Fruit fly (Drosophila melanogaster) whole organism, wandering third instar larva: ENCODE results near the gene CG6695.
A peak's percentile ranks its signal among the peaks of the same experiment; 100 is the strongest.

Experiments used
- Abd-B ChIP-seq: fragments of >200 bp; optimal IDR thresholded peaks from 2 replicates; lab custom pipeline; 2017; ENCODE audit warnings: missing biosample characterization, missing genetic modification characterization
- CG32264 ChIP-seq: fragments of 200-800 bp; sonication (Bioruptor generic); optimal IDR thresholded peaks from 2 replicates; lab custom pipeline; 2016; ENCODE audit warnings: missing biosample characterization, missing genetic modification characterization
- CrebA ChIP-seq: fragments of 200-800 bp; sonication (Bioruptor generic); optimal IDR thresholded peaks from 2 replicates; lab custom pipeline; 2016; ENCODE audit warnings: missing biosample characterization, mild to moderate bottlenecking, missing genetic modification characterization, borderline replicate concordance
- Dfd ChIP-seq: fragments of >200 bp; optimal IDR thresholded peaks from 2 replicates; lab custom pipeline; 2017; ENCODE audit warnings: missing biosample characterization, missing genetic modification characterization
- Dif ChIP-seq: fragments of 200-275, 200-300 bp; sonication (Bioruptor generic); optimal IDR thresholded peaks from 2 replicates; lab custom pipeline; 2018; ENCODE audit warnings: missing biosample characterization, missing genetic modification characterization; ENCODE audit not compliant: partially characterized antibody
- HLH106 ChIP-seq: fragments of 200-800 bp; optimal IDR thresholded peaks from 3 replicates; lab custom pipeline; 2019; ENCODE audit warnings: missing biosample characterization, mild to moderate bottlenecking, missing genetic modification characterization, moderate library complexity
- Hnf4 ChIP-seq: fragments of 200-800 bp; sonication (Bioruptor generic); optimal IDR thresholded peaks from 2 replicates; lab custom pipeline; 2016; ENCODE audit warnings: missing biosample characterization, mild to moderate bottlenecking, missing genetic modification characterization
- Hr78 ChIP-seq: fragments of >200 bp; optimal IDR thresholded peaks from 2 replicates; lab custom pipeline; 2017; ENCODE audit warnings: missing biosample characterization, missing genetic modification characterization
- Hr83 ChIP-seq: fragments of 200-300 bp; sonication (Bioruptor generic); optimal IDR thresholded peaks from 2 replicates; lab custom pipeline; 2016; ENCODE audit warnings: missing biosample characterization, mild to moderate bottlenecking, missing genetic modification characterization, moderate library complexity; ENCODE audit not compliant: poor library complexity, severe bottlenecking
- Jra ChIP-seq: sonication (Bioruptor generic); optimal IDR thresholded peaks from 2 replicates; lab custom pipeline; 2016; ENCODE audit warnings: missing biosample characterization, missing genetic modification characterization
- Mio ChIP-seq: sonication (Bioruptor generic); optimal IDR thresholded peaks from 2 replicates; lab custom pipeline; 2016; ENCODE audit warnings: missing biosample characterization, missing genetic modification characterization
- Myc ChIP-seq: fragments of >200 bp; optimal IDR thresholded peaks from 2 replicates; lab custom pipeline; 2017
- Rel ChIP-seq, 2 experiments: fragments of 200-800 bp; sonication (Bioruptor generic) in 1 of 2; optimal IDR thresholded peaks; 2 replicates in 1 of 2; 3 replicates in 1 of 2; lab custom pipeline; 2016 to 2019; ENCODE audit warnings: mild to moderate bottlenecking in 2 of 2, missing biosample characterization in 2 of 2, missing genetic modification characterization in 2 of 2, moderate library complexity in 1 of 2
- Sp1 ChIP-seq: fragments of 200-800 bp; sonication (Bioruptor generic); optimal IDR thresholded peaks from 3 replicates; lab custom pipeline; 2019; ENCODE audit warnings: missing biosample characterization, mild to moderate bottlenecking, missing genetic modification characterization, moderate library complexity
- Vsx2 ChIP-seq: fragments of 200-300, 225-300 bp; sonication (Bioruptor generic); optimal IDR thresholded peaks from 2 replicates; lab custom pipeline; 2018; ENCODE audit warnings: missing biosample characterization, missing genetic modification characterization; ENCODE audit not compliant: partially characterized antibody
- br ChIP-seq: fragments of 200-800 bp; sonication (Bioruptor generic); optimal IDR thresholded peaks from 2 replicates; lab custom pipeline; 2016; ENCODE audit warnings: missing biosample characterization, missing genetic modification characterization
- brk ChIP-seq: fragments of 200-800 bp; sonication (Bioruptor generic); optimal IDR thresholded peaks from 2 replicates; lab custom pipeline; 2016; ENCODE audit warnings: missing biosample characterization, mild to moderate bottlenecking, missing genetic modification characterization
- dl ChIP-seq, 2 experiments: fragments of 175-275, 200-275 bp in 1 of 2; fragments of 200-275 bp in 1 of 2; sonication (Bioruptor generic); optimal IDR thresholded peaks; lab custom pipeline; 2018; ENCODE audit warnings: mild to moderate bottlenecking in 2 of 2, missing biosample characterization in 2 of 2, missing genetic modification characterization in 2 of 2, moderate library complexity in 2 of 2; ENCODE audit not compliant: partially characterized antibody in 2 of 2, insufficient read depth in 1 of 2
- dmrt93B ChIP-seq: fragments of 200-800 bp; sonication (Bioruptor generic); optimal IDR thresholded peaks from 2 replicates; lab custom pipeline; 2018; ENCODE audit warnings: missing biosample characterization, mild to moderate bottlenecking, missing genetic modification characterization
- dsf ChIP-seq: sonication (Bioruptor generic); optimal IDR thresholded peaks from 2 replicates; lab custom pipeline; 2016; ENCODE audit warnings: missing biosample characterization, missing genetic modification characterization, borderline replicate concordance
- ey ChIP-seq: fragments of 200-800 bp; sonication (Bioruptor generic); optimal IDR thresholded peaks from 2 replicates; lab custom pipeline; 2016; ENCODE audit warnings: missing biosample characterization, missing genetic modification characterization
- fru ChIP-seq: fragments of 200-800 bp; sonication (Bioruptor generic); optimal IDR thresholded peaks from 3 replicates; lab custom pipeline; 2016; ENCODE audit warnings: missing biosample characterization, mild to moderate bottlenecking, missing genetic modification characterization
- h ChIP-seq: fragments of 200-800 bp; sonication (Bioruptor generic); optimal IDR thresholded peaks from 3 replicates; lab custom pipeline; 2016; ENCODE audit warnings: missing biosample characterization, mild to moderate bottlenecking, missing genetic modification characterization
- jim ChIP-seq: fragments of 175-275, 200-325 bp; sonication (Bioruptor generic); optimal IDR thresholded peaks from 2 replicates; lab custom pipeline; 2016; ENCODE audit warnings: missing biosample characterization, mild to moderate bottlenecking, missing genetic modification characterization
- rgr ChIP-seq: fragments of 200-800 bp; sonication (Bioruptor generic); optimal IDR thresholded peaks from 3 replicates; lab custom pipeline; 2016; ENCODE audit warnings: missing biosample characterization, mild to moderate bottlenecking, missing genetic modification characterization
- usp ChIP-seq: fragments of >200 bp; optimal IDR thresholded peaks from 2 replicates; lab custom pipeline; 2017; ENCODE audit warnings: missing biosample characterization, missing genetic modification characterization
- woc ChIP-seq: sonication (Bioruptor generic); optimal IDR thresholded peaks from 2 replicates; lab custom pipeline; 2016; ENCODE audit warnings: missing biosample characterization, mild to moderate bottlenecking, missing genetic modification characterization

CG6695 gene

dm6 chr3R:24659173-24659846, 4.3 kb downstream of the CG6695 start, which contains the start of gene CG31126:
Gene CG31126, plus strand, starts transcription at chr3R:24659621.
- TF ChIP-seq Hr78 (no peak), fru (GFP tag; lab: Kevin White, UChicago) (no peak)
- TF ChIP-seq, all 38 proteins: peak for 0

dm6 chr3R:24661679-24662411, 6.9 kb downstream of the CG6695 start, which contains the start of gene Ppox:
Gene Ppox, minus strand, starts transcription at chr3R:24661851.
- TF ChIP-seq Hr83 (GFP tag; lab: Kevin White, UChicago) (peak; percentile 25), Hnf4 (GFP tag; lab: Kevin White, UChicago) (no peak), Myc (peak; percentile 10)

- TF ChIP-seq CrebA (GFP tag; lab: Kevin White, UChicago) (no peak), Hnf4 (GFP tag; lab: Kevin White, UChicago) (no peak), jim (no peak), dsf (no peak), h (no peak), ey (no peak), Abd-B (GFP tag; lab: Kevin White, UChicago) (no peak), CG32264 (GFP tag; lab: Kevin White, UChicago) (no peak), Jra (GFP tag; lab: Kevin White, UChicago) (no peak), Hr78 (no peak), Myc (no peak), Dfd (no peak), dmrt93B (GFP tag; lab: Kevin White, UChicago) (no peak), Vsx2 (GFP tag; lab: Kevin White, UChicago) (no peak), fru (GFP tag; lab: Kevin White, UChicago) (no peak), Hr83 (GFP tag; lab: Kevin White, UChicago) (no peak), Dif (GFP tag; lab: Kevin White, UChicago) (no peak)
These were observed 7.4 kb downstream of the CG6695 start, which contains the start of gene slo for dm6 chr3R:24662412-24662796. Gene slo, plus strand, starts transcription at chr3R:24662491.

dm6 chr3R:24663044-24663443, 8.1 kb downstream of the CG6695 start:
- TF ChIP-seq Sp1: no peak
- TF ChIP-seq usp (GFP tag; lab: Kevin White, UChicago): no peak
- no peak for TF ChIP-seq dl (GFP tag; optimal IDR thresholded peaks at IDR 0.05; lab: Kevin White, UChicago; ENCODE audit: insufficient read depth in 1 of 2, partially characterized antibody in 2 of 2)
- TF ChIP-seq Myc: no peak
- TF ChIP-seq brk: no peak
- TF ChIP-seq Rel (GFP tag; optimal IDR thresholded peaks at IDR 0.05; lab: Kevin White, UChicago): no peak
- no peak for TF ChIP-seq Rel (tag; optimal IDR thresholded peaks at IDR 0.05; lab: Kevin White, UChicago)
- TF ChIP-seq CG32264 (GFP tag; lab: Kevin White, UChicago): no peak
- no peak for TF ChIP-seq ey
- TF ChIP-seq br (GFP tag; lab: Kevin White, UChicago): no peak
- TF ChIP-seq dsf: no peak
- no peak for TF ChIP-seq woc (GFP tag; lab: Kevin White, UChicago)

dm6 chr3R:24667538-24668207, 12.7 kb downstream of the CG6695 start:
- TF ChIP-seq ey (no peak), Mio (GFP tag; lab: Kevin White, UChicago) (no peak), HLH106 (peak; percentile 18), rgr (GFP tag; lab: Kevin White, UChicago) (no peak)
